Fruit fly (Drosophila melanogaster): ENCODE results near the gene CG10365.

dm6 chr3R:23702461-23702860, 20.7 kb upstream of the CG10365 start, which contains the start of gene Qsox4:
- TF ChIP-seq EcR (GFP tag; optimal IDR thresholded peaks at IDR 0.05): no peak
- TF ChIP-seq Dll (optimal IDR thresholded peaks at IDR 0.05): no peak
- TF ChIP-seq pan (optimal IDR thresholded peaks at IDR 0.05): no peak
